Fruit fly (Drosophila melanogaster) whole organism, prepupa: Measurements from ENCODE around the gene spn-B.

Experiments used
- CG10631 ChIP-seq: fragments of 200-800 bp; sonication (Bioruptor generic); optimal IDR thresholded peaks from 2 replicates; lab custom pipeline; 2016; ENCODE audit warnings: missing biosample characterization, missing genetic modification characterization
- CG11294 ChIP-seq: fragments of 200-800 bp; sonication (Bioruptor generic); IDR thresholded peaks from 2 replicates; pipeline ENCODE4 v1.3.6; 2022; ENCODE audit warnings: missing biosample characterization, missing genetic modification characterization
- CG11902 ChIP-seq: fragments of 200-800 bp; sonication (Bioruptor generic); optimal IDR thresholded peaks from 3 replicates; lab custom pipeline; 2016; ENCODE audit warnings: missing biosample characterization, missing genetic modification characterization
- CG15336 ChIP-seq: fragments of 200-800 bp; sonication (Bioruptor generic); IDR thresholded peaks from 2 replicates; pipeline ENCODE4 v1.3.6; 2022; ENCODE audit warnings: missing biosample characterization, missing genetic modification characterization
- CG1621 ChIP-seq: fragments of 200-800 bp; sonication (Bioruptor generic); optimal IDR thresholded peaks from 3 replicates; lab custom pipeline; 2018; ENCODE audit warnings: missing biosample characterization, mild to moderate bottlenecking, missing genetic modification characterization
- CG16779 ChIP-seq: fragments of 200-800 bp; sonication (Bioruptor generic); optimal IDR thresholded peaks from 3 replicates; lab custom pipeline; 2017; ENCODE audit warnings: missing biosample characterization, mild to moderate bottlenecking, missing genetic modification characterization
- CG3032 ChIP-seq: fragments of 200-800 bp; optimal IDR thresholded peaks from 2 replicates; lab custom pipeline; 2019; ENCODE audit warnings: missing biosample characterization, mild to moderate bottlenecking, missing genetic modification characterization, moderate library complexity
- CG31627 ChIP-seq: fragments of 200-800 bp; sonication (Bioruptor generic); optimal IDR thresholded peaks from 3 replicates; lab custom pipeline; 2016; ENCODE audit warnings: missing biosample characterization, missing genetic modification characterization
- CG32006 ChIP-seq: fragments of 200-800 bp; sonication (Bioruptor generic); optimal IDR thresholded peaks from 3 replicates; lab custom pipeline; 2017; ENCODE audit warnings: missing biosample characterization, mild to moderate bottlenecking, missing genetic modification characterization
- CG34406 ChIP-seq: fragments of 200-800 bp; sonication (Bioruptor generic); optimal IDR thresholded peaks from 3 replicates; lab custom pipeline; 2016; ENCODE audit warnings: missing biosample characterization, missing genetic modification characterization
- CG3919 ChIP-seq: fragments of 200-800 bp; sonication (Bioruptor generic); optimal IDR thresholded peaks from 3 replicates; lab custom pipeline; 2016; ENCODE audit warnings: missing biosample characterization, missing genetic modification characterization
- CG6163 ChIP-seq: fragments of 200-800 bp; sonication (Bioruptor generic); IDR thresholded peaks from 3 replicates; pipeline ENCODE4 v1.3.6; 2022; ENCODE audit warnings: missing biosample characterization, missing genetic modification characterization
- CG6276 ChIP-seq: fragments of 200-800 bp; sonication (Bioruptor generic); optimal IDR thresholded peaks from 2 replicates; lab custom pipeline; 2017; ENCODE audit warnings: missing biosample characterization, mild to moderate bottlenecking, missing genetic modification characterization
- CG6854 ChIP-seq: fragments of 200-800 bp; sonication (Bioruptor generic); optimal IDR thresholded peaks from 2 replicates; lab custom pipeline; 2017; ENCODE audit warnings: missing biosample characterization, mild to moderate bottlenecking, missing genetic modification characterization
- CG8119 ChIP-seq: fragments of 200-800 bp; sonication (Bioruptor generic); IDR thresholded peaks from 3 replicates; pipeline ENCODE4 v1.3.6; 2022; ENCODE audit warnings: missing biosample characterization, missing genetic modification characterization
- CG8632 ChIP-seq: fragments of 200-800 bp; sonication (Bioruptor generic); optimal IDR thresholded peaks from 3 replicates; lab custom pipeline; 2016; ENCODE audit warnings: missing biosample characterization, missing genetic modification characterization
- Eip78C ChIP-seq: fragments of 200-800 bp; sonication (Bioruptor generic); peaks from one replicate; lab custom pipeline; 2016; ENCODE audit warnings: missing biosample characterization, missing genetic modification characterization
- Eip93F ChIP-seq: fragments of 200-800 bp; sonication (Bioruptor generic); optimal IDR thresholded peaks from 2 replicates; lab custom pipeline; 2016; ENCODE audit warnings: missing biosample characterization, mild to moderate bottlenecking, missing genetic modification characterization
- Ets96B ChIP-seq: fragments of 200-800 bp; optimal IDR thresholded peaks from 2 replicates; lab custom pipeline; 2019; ENCODE audit warnings: missing biosample characterization, mild to moderate bottlenecking, missing genetic modification characterization, moderate library complexity
- Hr38 ChIP-seq: sonication (Bioruptor generic); optimal IDR thresholded peaks from 2 replicates; lab custom pipeline; 2016; ENCODE audit warnings: missing biosample characterization, missing genetic modification characterization
- Hr39 ChIP-seq: fragments of 200-800 bp; sonication (Bioruptor generic); optimal IDR thresholded peaks from 2 replicates; lab custom pipeline; 2016; ENCODE audit warnings: missing biosample characterization, missing genetic modification characterization
- OdsH ChIP-seq: fragments of 200-800 bp; sonication (Bioruptor generic); optimal IDR thresholded peaks from 3 replicates; lab custom pipeline; 2016; ENCODE audit warnings: missing biosample characterization, missing genetic modification characterization
- Sox14 ChIP-seq: fragments of 200-800 bp; sonication (Bioruptor generic); optimal IDR thresholded peaks from 3 replicates; lab custom pipeline; 2016; ENCODE audit warnings: missing biosample characterization, missing genetic modification characterization
- Sox15 ChIP-seq: fragments of 200-800 bp; sonication (Bioruptor generic); optimal IDR thresholded peaks from 3 replicates; lab custom pipeline; 2016; ENCODE audit warnings: missing biosample characterization, missing genetic modification characterization
- achi ChIP-seq: fragments of 200-800 bp; sonication (Bioruptor generic); optimal IDR thresholded peaks from 3 replicates; lab custom pipeline; 2016; ENCODE audit warnings: missing biosample characterization, missing genetic modification characterization
- acj6 ChIP-seq: fragments of 200-800 bp; sonication (Bioruptor generic); optimal IDR thresholded peaks from 3 replicates; lab custom pipeline; 2016; ENCODE audit warnings: missing biosample characterization, missing genetic modification characterization
- cyc ChIP-seq: fragments of 200-800 bp; sonication (Bioruptor generic); optimal IDR thresholded peaks from 3 replicates; lab custom pipeline; 2016; ENCODE audit warnings: missing biosample characterization, missing genetic modification characterization
- eg ChIP-seq: fragments of 200-800 bp; sonication (Bioruptor generic); IDR thresholded peaks from 3 replicates; pipeline ENCODE4 v1.3.6; 2022; ENCODE audit warnings: missing biosample characterization, missing genetic modification characterization
- esn ChIP-seq: fragments of 200-800 bp; sonication (Bioruptor generic); optimal IDR thresholded peaks from 2 replicates; lab custom pipeline; 2016; ENCODE audit warnings: missing biosample characterization, mild to moderate bottlenecking, missing genetic modification characterization, moderate library complexity
- fd59A ChIP-seq: fragments of 200-800 bp; sonication (Bioruptor generic); optimal IDR thresholded peaks from 2 replicates; lab custom pipeline; 2017; ENCODE audit warnings: missing biosample characterization, mild to moderate bottlenecking, missing genetic modification characterization, missing genetic modification reagents
- fd85E ChIP-seq: fragments of 200-800 bp; sonication (Bioruptor generic); optimal IDR thresholded peaks from 3 replicates; lab custom pipeline; 2016; ENCODE audit warnings: missing biosample characterization, missing genetic modification characterization
- lz ChIP-seq: fragments of 200-800 bp; sonication (Bioruptor generic); optimal IDR thresholded peaks from 3 replicates; lab custom pipeline; 2016; ENCODE audit warnings: missing biosample characterization, missing genetic modification characterization
- pdm3 ChIP-seq: fragments of 200-800 bp; sonication (Bioruptor generic); optimal IDR thresholded peaks from 3 replicates; lab custom pipeline; 2016; ENCODE audit warnings: missing biosample characterization, missing genetic modification characterization
- salr ChIP-seq, 2 experiments: fragments of 200-800 bp; sonication (Bioruptor generic); optimal IDR thresholded peaks; 3 replicates each; lab custom pipeline; 2016 to 2018; ENCODE audit warnings: missing biosample characterization in 2 of 2, missing genetic modification characterization in 2 of 2, mild to moderate bottlenecking in 1 of 2
- spab ChIP-seq: fragments of 200-800 bp; sonication (Bioruptor generic); optimal IDR thresholded peaks from 2 replicates; lab custom pipeline; 2017; ENCODE audit warnings: missing biosample characterization, mild to moderate bottlenecking, missing genetic modification characterization, missing genetic modification reagents
- ss ChIP-seq, 2 experiments: fragments of 200-800 bp; sonication (Bioruptor generic); optimal IDR thresholded peaks; 2 replicates in 1 of 2; 3 replicates in 1 of 2; lab custom pipeline; 2017 to 2018; ENCODE audit warnings: mild to moderate bottlenecking in 2 of 2, missing biosample characterization in 2 of 2, missing genetic modification characterization in 2 of 2, moderate library complexity in 1 of 2
- topi ChIP-seq: fragments of 200-800 bp; sonication (Bioruptor generic); optimal IDR thresholded peaks from 3 replicates; lab custom pipeline; 2016; ENCODE audit warnings: missing biosample characterization, missing genetic modification characterization
- vri ChIP-seq: fragments of 200-800 bp; sonication (Bioruptor generic); optimal IDR thresholded peaks from 3 replicates; lab custom pipeline; 2016; ENCODE audit warnings: missing biosample characterization, mild to moderate bottlenecking, missing genetic modification characterization

The spn-B gene

DNA sequence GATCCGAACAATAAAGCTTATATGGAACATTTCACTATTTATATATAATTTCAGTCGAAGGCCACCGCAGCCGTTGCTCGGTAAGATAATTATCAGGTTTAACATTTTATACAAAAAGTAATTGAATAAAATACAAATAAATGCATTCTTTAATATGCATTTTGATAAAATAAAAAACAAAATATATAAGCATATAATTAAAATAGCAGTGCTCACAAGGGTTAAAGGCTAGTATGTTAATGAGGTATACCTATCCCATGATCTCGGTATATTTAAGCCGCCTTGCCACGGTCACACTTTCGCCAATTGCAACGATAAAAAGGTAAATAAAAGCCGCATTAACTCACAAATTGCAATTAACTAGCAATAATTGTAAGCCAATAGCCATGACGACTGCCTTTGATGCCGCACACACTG lies 19.0 kb upstream of the spn-B start, which contains the start of gene Polr2I (continued):
- TF ChIP-seq CG3919 (GFP tag; lab: Kevin White, UChicago): no peak
- TF ChIP-seq CG11294 (GFP tag; lab: Robert Waterston, UW): no peak
- peak; percentile 37 for TF ChIP-seq cyc (GFP tag; lab: Kevin White, UChicago)
- no peak for TF ChIP-seq CG10631 (GFP tag; lab: Kevin White, UChicago)
- no peak for TF ChIP-seq Hr38 (GFP tag; lab: Kevin White, UChicago)
- peak; percentile 33 for TF ChIP-seq CG34406 (GFP tag; lab: Kevin White, UChicago)
- TF ChIP-seq Eip93F: no peak
- TF ChIP-seq, all 60 proteins: peak for 18

- TF ChIP-seq lz: no peak
- TF ChIP-seq salr (GFP tag; optimal IDR thresholded peaks at IDR 0.05; lab: Kevin White, UChicago): no peak
- no peak for TF ChIP-seq fd59A (GFP tag; lab: Kevin White, UChicago)
- no peak for TF ChIP-seq CG11902 (GFP tag; lab: Kevin White, UChicago)
- no peak for TF ChIP-seq spab (GFP tag; lab: Kevin White, UChicago)
- TF ChIP-seq vri: no peak
- TF ChIP-seq CG34406 (GFP tag; lab: Kevin White, UChicago): no peak
- TF ChIP-seq, all 60 proteins: peak for 0
These were observed 17.8 kb upstream of the spn-B start, which contains the start of gene CG31321 for dm6 chr3R:14310062-14310461. TSS of gene CG31321 (plus strand) at chr3R:14310362.

- no peak for TF ChIP-seq CG3032 (tag; lab: Kevin White, UChicago)
- TF ChIP-seq CG8119 (GFP tag; lab: Robert Waterston, UW): no peak
- TF ChIP-seq topi (GFP tag; lab: Kevin White, UChicago): peak; percentile 39
- peak; percentile 45 for TF ChIP-seq Hr39 (GFP tag; lab: Kevin White, UChicago)
- no peak for TF ChIP-seq CG8632 (GFP tag; lab: Kevin White, UChicago)
- no peak for TF ChIP-seq salr (GFP tag; optimal IDR thresholded peaks at IDR 0.05; lab: Kevin White, UChicago)
- TF ChIP-seq CG32006 (GFP tag; lab: Kevin White, UChicago): peak; percentile 22
- peak; percentile 58 for TF ChIP-seq Eip78C (GFP tag; lab: Kevin White, UChicago)
- peak; percentile 18 for TF ChIP-seq cyc (GFP tag; lab: Kevin White, UChicago)
- TF ChIP-seq CG11902 (GFP tag; lab: Kevin White, UChicago): no peak
- TF ChIP-seq acj6 (GFP tag; lab: Kevin White, UChicago): peak; percentile 3
- no peak for TF ChIP-seq CG16779 (tag; lab: Kevin White, UChicago)
- peak; percentile 31 for TF ChIP-seq CG31627
- peak; percentile 18; the same call in 1 of the 3 replicates for TF ChIP-seq eg (GFP tag; lab: Robert Waterston, UW)
- peak; percentile 18 for TF ChIP-seq CG10631 (GFP tag; lab: Kevin White, UChicago)
- no peak for TF ChIP-seq Eip93F
- TF ChIP-seq CG1621 (tag; lab: Kevin White, UChicago): no peak
- TF ChIP-seq esn (GFP tag; lab: Kevin White, UChicago): peak; percentile 46
- TF ChIP-seq Sox14: no peak
- peak; percentile 46 for TF ChIP-seq lz
- TF ChIP-seq Hr38 (GFP tag; lab: Kevin White, UChicago): no peak
- TF ChIP-seq ss (GFP tag; optimal IDR thresholded peaks at IDR 0.05; lab: Kevin White, UChicago): no peak
- TF ChIP-seq CG15336 (GFP tag; lab: Robert Waterston, UW): peak; percentile 33; the same call in 1 of the 2 replicates
- no peak for TF ChIP-seq Ets96B (tag; lab: Kevin White, UChicago)
- no peak for TF ChIP-seq OdsH
These were observed 16.8 kb upstream of the spn-B start for dm6 chr3R:14311027-14311426.

DNA sequence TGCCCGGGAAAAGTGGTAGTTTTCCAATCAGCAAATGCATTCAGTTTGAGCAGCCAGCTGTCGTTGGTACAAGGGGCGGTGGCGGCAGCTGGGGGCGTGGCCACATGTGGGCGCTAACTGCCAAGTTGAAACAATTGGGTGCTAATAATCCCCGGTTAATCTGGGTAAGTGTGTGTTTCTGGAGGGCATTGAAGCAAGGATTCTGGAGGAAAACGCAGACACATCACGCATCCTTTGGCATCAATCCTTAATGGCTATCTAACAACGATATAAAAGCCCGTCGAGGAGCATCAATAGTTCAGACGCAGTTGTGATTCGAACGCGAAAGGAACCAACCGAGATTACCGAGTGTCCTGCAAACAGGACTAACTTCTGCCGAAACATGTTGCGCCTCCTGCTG lies 13.3 kb upstream of the spn-B start, which contains the start of gene Crz:
Gene Crz, plus strand, starts transcription at position 301 of the 400 bp plus-strand sequence.
- TF ChIP-seq Sox14 (no peak), salr (GFP tag; optimal IDR thresholded peaks at IDR 0.05; lab: Kevin White, UChicago) (no peak), CG8119 (GFP tag; lab: Robert Waterston, UW) (no peak), CG6276 (GFP tag; lab: Kevin White, UChicago) (no peak)
- TF ChIP-seq, all 60 proteins: peak for 0

- TF ChIP-seq pdm3 (GFP tag; lab: Kevin White, UChicago): no peak
- peak; percentile 79 for TF ChIP-seq CG8119 (GFP tag; lab: Robert Waterston, UW)
- peak; percentile 65; the same call in 2 of the 3 replicates for TF ChIP-seq CG6163
- TF ChIP-seq Sox15 (GFP tag; lab: Kevin White, UChicago): no peak
- TF ChIP-seq fd85E (GFP tag; lab: Kevin White, UChicago): peak; percentile 6
- TF ChIP-seq esn (GFP tag; lab: Kevin White, UChicago): peak; percentile 26
- TF ChIP-seq CG11294 (GFP tag; lab: Robert Waterston, UW): no peak; the same call in 1 of the 2 replicates
- no peak for TF ChIP-seq achi
- TF ChIP-seq CG15336 (GFP tag; lab: Robert Waterston, UW): peak; percentile 75; the same call in 1 of the 2 replicates
- no peak for TF ChIP-seq CG31627
- no peak for TF ChIP-seq Eip78C (GFP tag; lab: Kevin White, UChicago)
- peak; percentile 52 for TF ChIP-seq Ets96B (tag; lab: Kevin White, UChicago)
- peak; percentile 68 for TF ChIP-seq CG6854 (GFP tag; lab: Kevin White, UChicago)
- no peak for TF ChIP-seq ss (GFP tag; optimal IDR thresholded peaks at IDR 0.05; lab: Kevin White, UChicago)
- TF ChIP-seq CG1621 (tag; lab: Kevin White, UChicago): peak; percentile 57
- peak; percentile 42 for TF ChIP-seq CG3032 (tag; lab: Kevin White, UChicago)
These were observed 11.9 kb upstream of the spn-B start, which contains the start of gene Set8 for dm6 chr3R:14315912-14316444. TSS of gene Set8 (plus strand) at chr3R:14316038.
